Worm (Caenorhabditis elegans) whole organism, early embryonic: Measurements from ENCODE around the gene H06H21.11.

Experiments used
- B0310.2 ChIP-seq: sonication (generic microtip); optimal IDR thresholded peaks from 2 replicates; lab custom pipeline; 2016; ENCODE audit warnings: mild to moderate bottlenecking, missing genetic modification characterization, missing compliant biosample characterization
- aly-1 ChIP-seq: sonication (generic microtip); optimal IDR thresholded peaks from 2 replicates; lab custom pipeline; 2016; ENCODE audit warnings: missing genetic modification characterization, missing compliant biosample characterization
- ama-1 ChIP-seq: fragments of 150-350 bp; optimal IDR thresholded peaks from 2 replicates; lab custom pipeline; 2014
- ceh-36 ChIP-seq: sonication (generic microtip); optimal IDR thresholded peaks from 2 replicates; lab custom pipeline; 2016; ENCODE audit warnings: missing genetic modification characterization, inconsistent platforms, missing compliant biosample characterization
- flt-1 ChIP-seq: fragments of 200-800 bp; sonication (Bioruptor generic); IDR thresholded peaks from 2 replicates; pipeline ENCODE4 v1.3.6; 2022; ENCODE audit warnings: missing genetic modification characterization, missing compliant biosample characterization
- hmbx-1 ChIP-seq: sonication (generic microtip); optimal IDR thresholded peaks from 2 replicates; lab custom pipeline; 2016; ENCODE audit warnings: mild to moderate bottlenecking, missing genetic modification characterization, missing compliant biosample characterization
- hnd-1 ChIP-seq: sonication (generic microtip); optimal IDR thresholded peaks from 2 replicates; lab custom pipeline; 2016; ENCODE audit warnings: missing genetic modification characterization, missing compliant biosample characterization
- pes-1 ChIP-seq: fragments of 200-800 bp; sonication (Bioruptor generic); IDR thresholded peaks from 2 replicates; pipeline ENCODE4 v1.3.6; 2022; ENCODE audit warnings: missing genetic modification reagents, missing genetic modification characterization, missing compliant biosample characterization
- tbx-37 ChIP-seq: fragments of 200-800 bp; sonication (Bioruptor generic); conservative IDR thresholded peaks from 2 replicates; pipeline ENCODE4 v1.3.6; 2022; ENCODE audit warnings: missing genetic modification reagents, missing genetic modification characterization, missing compliant biosample characterization

ce11 chrIV:4821054-4821453, 13.9 kb upstream of the H06H21.11 start, which contains the start of gene H06H21.8:
- TF ChIP-seq flt-1 (no peak), tbx-37 (no peak), pes-1 (no peak), aly-1 (no peak), ama-1 (lab: Kevin White, UChicago) (no peak), hnd-1 (tag; lab: Kevin White, UChicago) (no peak), B0310.2 (tag; lab: Kevin White, UChicago) (no peak), ceh-36 (no peak), hmbx-1 (no peak)
